Worm (Caenorhabditis elegans): Measurements from ENCODE around the gene F25H9.2.

Gene F25H9.2

ce11 chrV:13420640-13421039 is 37.2 kb upstream of the F25H9.2 start, which contains the start of gene srv-8:
Gene srv-8, minus strand, starts transcription at chrV:13420740.
- TF ChIP-seq nhr-120 (GFP tag; IDR thresholded peaks at IDR 0.05) (no peak), attf-3 (GFP tag; conservative IDR thresholded peaks at IDR 0.05) (no peak), snpc-1.1 (tag; optimal IDR thresholded peaks at IDR 0.05; ENCODE audit: insufficient read depth) (no peak), madf-10 (tag; optimal IDR thresholded peaks at IDR 0.05) (no peak), dpff-1 (tag; optimal IDR thresholded peaks at IDR 0.05) (no peak), hlh-12 (tag; optimal IDR thresholded peaks at IDR 0.05) (no peak), unc-130 (GFP tag; optimal IDR thresholded peaks at IDR 0.05) (no peak), zfh-2 (GFP tag; conservative IDR thresholded peaks at IDR 0.05) (no peak), dpl-1 (GFP tag; optimal IDR thresholded peaks at IDR 0.05) (no peak), B0261.1 (tag; optimal IDR thresholded peaks at IDR 0.05) (no peak), Y56A3A.18 (GFP tag; IDR thresholded peaks at IDR 0.05) (no peak), akir-1 (GFP tag; optimal IDR thresholded peaks at IDR 0.05) (no peak), hsf-1 (GFP tag; IDR thresholded peaks at IDR 0.05) (no peak), lin-35 (GFP tag; optimal IDR thresholded peaks at IDR 0.05) (no peak), lag-1 (GFP tag; IDR thresholded peaks at IDR 0.05) (no peak), egl-18 (GFP tag; IDR thresholded peaks at IDR 0.05) (no peak), ztf-6 (GFP tag; IDR thresholded peaks at IDR 0.05) (no peak), tlf-1 (GFP tag; optimal IDR thresholded peaks at IDR 0.05) (no peak), ceh-58 (GFP tag; IDR thresholded peaks at IDR 0.05) (no peak)

DNA sequence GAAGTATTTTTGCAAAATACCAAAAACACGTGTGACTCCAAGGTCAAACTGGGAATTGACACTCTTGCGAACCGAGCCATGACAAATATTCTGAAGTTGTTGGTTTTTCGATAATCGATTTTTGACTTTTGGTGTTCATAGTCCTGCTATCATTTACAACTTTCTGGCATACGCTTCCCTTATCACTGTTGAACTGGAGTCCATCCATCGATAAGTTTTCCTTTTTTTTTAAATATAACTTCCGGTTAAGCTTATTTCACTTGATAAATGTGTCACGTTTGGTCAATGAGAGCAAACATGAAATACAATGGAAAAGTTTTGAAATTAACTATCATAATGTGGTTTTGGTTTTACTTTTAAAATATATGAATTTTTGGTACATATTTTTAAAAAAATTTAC is 36.2 kb upstream of the F25H9.2 start:
- TF ChIP-seq nhr-80 (tag; optimal IDR thresholded peaks at IDR 0.05) (peak; percentile 86), efl-1 (GFP tag; optimal IDR thresholded peaks at IDR 0.05) (no peak)

ce11 chrV:13423045-13423444 is 34.8 kb upstream of the F25H9.2 start, which contains the start of gene srv-9:
Gene srv-9, minus strand, starts transcription at chrV:13423145.
- TF ChIP-seq attf-5 (GFP tag; optimal IDR thresholded peaks at IDR 0.05) (no peak), ceh-100 (GFP tag; IDR thresholded peaks at IDR 0.05) (no peak), K12H6.12 (tag; optimal IDR thresholded peaks at IDR 0.05) (no peak)

ce11 chrV:13423608-13424007 is 34.3 kb upstream of the F25H9.2 start, which contains the start of gene srv-10:
Gene srv-10, plus strand, starts transcription at chrV:13423908.
- TF ChIP-seq unc-62 (GFP tag; optimal IDR thresholded peaks at IDR 0.05) (no peak), mxl-1 (tag; optimal IDR thresholded peaks at IDR 0.05) (no peak), B0019.2 (GFP tag; conservative IDR thresholded peaks at IDR 0.05) (no peak), ceh-100 (GFP tag; IDR thresholded peaks at IDR 0.05) (no peak), K12H6.12 (tag; optimal IDR thresholded peaks at IDR 0.05) (no peak), dpl-1 (GFP tag; optimal IDR thresholded peaks at IDR 0.05) (no peak), Y67H2A.10 (GFP tag; conservative IDR thresholded peaks at IDR 0.05) (no peak), sptf-2 (GFP tag; optimal IDR thresholded peaks at IDR 0.05) (no peak), attf-6 (GFP tag; IDR thresholded peaks at IDR 0.05) (no peak), nfya-2 (GFP tag; IDR thresholded peaks at IDR 0.05) (no peak)

- TF ChIP-seq ekl-4 (GFP tag; IDR thresholded peaks at IDR 0.05) = no peak
Observed at ce11 chrV:13426764-13427163, 31.1 kb upstream of the F25H9.2 start, which contains the start of gene srd-18. Gene srd-18, minus strand, starts transcription at chrV:13426864.

DNA sequence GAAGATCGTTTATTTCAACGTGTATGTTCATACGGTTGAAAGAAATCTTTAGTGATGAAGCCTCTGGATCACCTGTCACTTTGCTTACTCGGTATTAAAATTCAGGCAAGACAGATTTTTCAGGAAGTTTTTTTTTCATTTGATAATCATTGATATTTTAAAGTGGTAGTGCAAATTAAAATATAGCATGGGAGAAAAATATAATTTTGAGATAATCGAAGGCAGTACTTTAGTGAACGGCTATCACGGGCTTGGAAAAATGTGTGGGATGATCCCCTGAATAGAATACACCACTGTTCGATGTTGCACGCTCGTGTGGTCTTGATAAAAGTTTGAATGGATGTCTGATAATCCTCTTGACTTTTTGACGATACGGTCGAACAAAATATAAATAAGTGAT is 30.5 kb upstream of the F25H9.2 start:
- no peak for TF ChIP-seq atf-7 (tag; optimal IDR thresholded peaks at IDR 0.05)
- TF ChIP-seq nhr-80 (tag; optimal IDR thresholded peaks at IDR 0.05) = no peak
- TF ChIP-seq ztf-3 (GFP tag; optimal IDR thresholded peaks at IDR 0.05) = no peak
- TF ChIP-seq ets-4 (GFP tag; optimal IDR thresholded peaks at IDR 0.05) = no peak
- TF ChIP-seq egrh-3 (GFP tag; IDR thresholded peaks at IDR 0.05) = no peak
- TF ChIP-seq lin-54 (GFP tag; optimal IDR thresholded peaks at IDR 0.05) = no peak
- no peak for TF ChIP-seq ceh-100 (GFP tag; IDR thresholded peaks at IDR 0.05)
- TF ChIP-seq pha-4 (tag; optimal IDR thresholded peaks at IDR 0.05) = no peak
- TF ChIP-seq Y53F4B.3 (GFP tag; IDR thresholded peaks at IDR 0.05) = no peak
- no peak for TF ChIP-seq F33H1.4 (GFP tag; IDR thresholded peaks at IDR 0.05)
- TF ChIP-seq hrde-1 (tag; optimal IDR thresholded peaks at IDR 0.05; ENCODE audit: borderline replicate concordance) = no peak
- no peak for TF ChIP-seq C06A6.2 (GFP tag; conservative IDR thresholded peaks at IDR 0.05)

Measured in whole organism, young adult.